Fruit fly (Drosophila melanogaster) whole organism, prepupa: ENCODE measurements around the gene yl.

Experiments
- CG1621 ChIP-seq: fragments of 200-800 bp; sonication (Bioruptor generic); optimal IDR thresholded peaks from 3 replicates; lab custom pipeline; 2018; ENCODE audit warnings: missing biosample characterization, mild to moderate bottlenecking, missing genetic modification characterization
- Smox ChIP-seq: fragments of 200-800 bp; sonication (Bioruptor generic); optimal IDR thresholded peaks from 3 replicates; lab custom pipeline; 2016; ENCODE audit warnings: missing biosample characterization, missing genetic modification characterization

DNA sequence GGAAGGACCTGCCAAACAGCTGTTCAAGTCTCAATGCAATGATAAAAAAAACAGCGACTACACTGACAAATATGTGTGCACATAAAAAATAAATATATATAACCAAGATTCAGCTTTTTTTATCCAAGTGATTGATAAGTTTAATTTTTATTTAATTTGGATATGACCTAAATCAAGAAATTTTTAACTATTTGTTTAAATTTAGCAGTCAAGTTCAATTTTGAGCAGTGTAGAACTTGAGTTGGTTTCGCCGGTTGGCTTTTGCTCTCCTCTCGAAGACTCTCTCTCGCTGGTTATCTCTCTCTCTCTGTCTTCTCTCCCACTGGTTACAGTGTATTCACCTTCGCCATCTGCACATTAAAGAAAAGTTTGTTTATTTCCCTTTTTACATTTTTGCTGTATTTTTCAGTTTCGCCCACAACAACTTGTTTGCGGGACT, 25.1 kb downstream of the yl start:
- TF ChIP-seq CG1621 (tag; lab: Kevin White, UChicago) (peak; percentile 94), Smox (peak; percentile 97)
